Fruit fly (Drosophila melanogaster) whole organism, embryonic: ENCODE data around the gene RpL24-like.

Experiments
- B-H2 ChIP-seq: fragments of 200-800 bp; sonication (Bioruptor generic); optimal IDR thresholded peaks from 2 replicates; lab custom pipeline; 2018; ENCODE audit warnings: missing biosample characterization, mild to moderate bottlenecking, missing genetic modification characterization
- BEAF-32 ChIP-seq: fragments of 200-800 bp; sonication (Bioruptor generic); optimal IDR thresholded peaks from 3 replicates; lab custom pipeline; 2017; ENCODE audit warnings: missing biosample characterization, missing genetic modification characterization, mild to moderate bottlenecking, moderate library complexity, missing genetic modification reagents
- Blimp-1 ChIP-seq: fragments of 200-800 bp; sonication (Bioruptor generic); optimal IDR thresholded peaks from 3 replicates; lab custom pipeline; 2018; ENCODE audit warnings: missing biosample characterization, missing genetic modification characterization, mild to moderate bottlenecking, moderate library complexity, missing genetic modification reagents
- CG10321 ChIP-seq: fragments of 200-800 bp; sonication (Bioruptor generic); IDR thresholded peaks from 2 replicates; pipeline ENCODE4 v1.3.6; 2022; ENCODE audit warnings: missing biosample characterization, missing genetic modification characterization
- CG11456 ChIP-seq: fragments of 200-800 bp; sonication (Bioruptor generic); IDR thresholded peaks from 3 replicates; pipeline ENCODE4 v1.3.6; 2022; ENCODE audit warnings: missing biosample characterization, missing genetic modification characterization
- CG12219 ChIP-seq: fragments of 200-800 bp; sonication (Bioruptor generic); optimal IDR thresholded peaks from 3 replicates; lab custom pipeline; 2018; ENCODE audit warnings: missing biosample characterization, mild to moderate bottlenecking, missing genetic modification characterization
- CG12236 ChIP-seq: fragments of 200-800 bp; sonication (Bioruptor generic); optimal IDR thresholded peaks from 2 replicates; lab custom pipeline; 2016; ENCODE audit warnings: missing biosample characterization, missing genetic modification characterization
- CG12299 ChIP-seq: fragments of 200-800 bp; sonication (Bioruptor generic); optimal IDR thresholded peaks from 2 replicates; lab custom pipeline; 2018; ENCODE audit warnings: missing biosample characterization, mild to moderate bottlenecking, missing genetic modification characterization
- CG15011 ChIP-seq: fragments of 200-800 bp; sonication (Bioruptor generic); optimal IDR thresholded peaks from 3 replicates; lab custom pipeline; 2018; ENCODE audit warnings: missing biosample characterization, mild to moderate bottlenecking, missing genetic modification characterization
- CG16779 ChIP-seq: fragments of 200-800 bp; sonication (Bioruptor generic); IDR thresholded peaks from 2 replicates; pipeline ENCODE4 v1.3.6; 2022; ENCODE audit warnings: missing biosample characterization, missing genetic modification characterization
- CG17361 ChIP-seq: fragments of 200-800 bp; sonication (Bioruptor generic); IDR thresholded peaks from 3 replicates; pipeline ENCODE4 v1.3.6; 2022; ENCODE audit warnings: missing biosample characterization, missing genetic modification characterization
- CG18262 ChIP-seq: fragments of 200-800 bp; optimal IDR thresholded peaks from 3 replicates; lab custom pipeline; 2019; ENCODE audit warnings: missing biosample characterization, mild to moderate bottlenecking, missing genetic modification characterization, moderate library complexity
- CG18764 ChIP-seq: fragments of 200-800 bp; sonication (Bioruptor generic); optimal IDR thresholded peaks from 3 replicates; lab custom pipeline; 2016; ENCODE audit warnings: missing biosample characterization, missing genetic modification characterization
- CG2202 ChIP-seq: fragments of 200-800 bp; sonication (Bioruptor generic); optimal IDR thresholded peaks from 2 replicates; lab custom pipeline; 2018; ENCODE audit warnings: missing biosample characterization, mild to moderate bottlenecking, missing genetic modification characterization
- CG2875 ChIP-seq: fragments of 200-800 bp; sonication (Bioruptor generic); optimal IDR thresholded peaks from 2 replicates; lab custom pipeline; 2017; ENCODE audit warnings: missing biosample characterization, mild to moderate bottlenecking, missing genetic modification characterization, missing genetic modification reagents
- CG31388 ChIP-seq: fragments of 200-800 bp; sonication (Bioruptor generic); optimal IDR thresholded peaks from 2 replicates; lab custom pipeline; 2016; ENCODE audit warnings: missing biosample characterization, missing genetic modification characterization
- CG31441 ChIP-seq: fragments of 200-800 bp; sonication (Bioruptor generic); IDR thresholded peaks from 2 replicates; pipeline ENCODE4 v1.3.6; 2022; ENCODE audit warnings: missing biosample characterization, missing genetic modification characterization
- CG3726 ChIP-seq: fragments of 200-800 bp; sonication (Bioruptor generic); IDR thresholded peaks from 3 replicates; pipeline ENCODE4, ENCODE4 v1.3.6; 2022; ENCODE audit warnings: missing biosample characterization, missing genetic modification characterization
- CG3838 ChIP-seq: fragments of 200-800 bp; sonication (Bioruptor generic); optimal IDR thresholded peaks from 3 replicates; lab custom pipeline; 2016; ENCODE audit warnings: missing biosample characterization, missing genetic modification characterization
- CG6175 ChIP-seq: fragments of 200-800 bp; sonication (Bioruptor generic); IDR thresholded peaks from 3 replicates; pipeline ENCODE4 v1.3.6; 2022; ENCODE audit warnings: missing biosample characterization, missing genetic modification characterization
- CG6683 ChIP-seq: fragments of 200-800 bp; sonication (Bioruptor generic); optimal IDR thresholded peaks from 2 replicates; lab custom pipeline; 2017; ENCODE audit warnings: missing biosample characterization, mild to moderate bottlenecking, missing genetic modification characterization, missing genetic modification reagents
- CG6689 ChIP-seq: fragments of 200-800 bp; sonication (Bioruptor generic); IDR thresholded peaks from 2 replicates; pipeline ENCODE4 v1.3.6; 2022; ENCODE audit warnings: missing biosample characterization, missing genetic modification characterization
- CG7745 ChIP-seq: fragments of 200-800 bp; sonication (Bioruptor generic); optimal IDR thresholded peaks from 2 replicates; lab custom pipeline; 2018; ENCODE audit warnings: missing biosample characterization, mild to moderate bottlenecking, missing genetic modification characterization, moderate library complexity
- Camta ChIP-seq: fragments of 200-800 bp; sonication (Bioruptor generic); optimal IDR thresholded peaks from 2 replicates; lab custom pipeline; 2016; ENCODE audit warnings: missing biosample characterization, missing genetic modification characterization
- D19B ChIP-seq: fragments of 200-800 bp; sonication (Bioruptor generic); optimal IDR thresholded peaks from 2 replicates; lab custom pipeline; 2017; ENCODE audit warnings: missing biosample characterization, mild to moderate bottlenecking, missing genetic modification characterization
- Deaf1 ChIP-seq: fragments of 200-800 bp; optimal IDR thresholded peaks from 3 replicates; lab custom pipeline; 2019; ENCODE audit warnings: missing biosample characterization, mild to moderate bottlenecking, missing genetic modification characterization, moderate library complexity
- E2f1 ChIP-seq: fragments of 200-800 bp; sonication (Bioruptor generic); IDR thresholded peaks from 2 replicates; pipeline ENCODE4 v1.3.6; 2022; ENCODE audit warnings: missing biosample characterization, missing genetic modification characterization
- Fer2 ChIP-seq: fragments of 200-800 bp; sonication (Bioruptor generic); optimal IDR thresholded peaks from 2 replicates; lab custom pipeline; 2018; ENCODE audit warnings: missing biosample characterization, mild to moderate bottlenecking, missing genetic modification characterization, moderate library complexity
- Hey ChIP-seq: fragments of 200-800 bp; sonication (Bioruptor generic); optimal IDR thresholded peaks from 3 replicates; lab custom pipeline; 2018; ENCODE audit warnings: missing biosample characterization, mild to moderate bottlenecking, missing genetic modification characterization
- Hr39 ChIP-seq: fragments of >200 bp; optimal IDR thresholded peaks from 2 replicates; lab custom pipeline; 2017
- Hr78 ChIP-seq, 2 experiments: fragments of 200-800 bp in 1 of 2; fragments of >200 bp in 1 of 2; sonication (Bioruptor generic) in 1 of 2; optimal IDR thresholded peaks; 2 replicates each; lab custom pipeline; 2017 to 2019; ENCODE audit warnings: missing biosample characterization in 2 of 2, missing genetic modification characterization in 2 of 2, mild to moderate bottlenecking in 1 of 2, moderate library complexity in 1 of 2
- Lim3 ChIP-seq: fragments of 200-800 bp; sonication (Bioruptor generic); IDR thresholded peaks from 2 replicates; pipeline ENCODE4 v1.3.6; 2022; ENCODE audit warnings: missing biosample characterization, missing genetic modification characterization
- Sin3A ChIP-seq: fragments of >200 bp; optimal IDR thresholded peaks from 2 replicates; lab custom pipeline; 2018
- amos ChIP-seq: fragments of 200-800 bp; sonication (Bioruptor generic); IDR thresholded peaks from 2 replicates; pipeline ENCODE4 v1.3.6; 2022; ENCODE audit warnings: missing biosample characterization, missing genetic modification characterization; ENCODE audit not compliant: partially characterized antibody
- chn ChIP-seq: fragments of 200-800 bp; sonication (Bioruptor generic); optimal IDR thresholded peaks from 2 replicates; lab custom pipeline; 2016; ENCODE audit warnings: missing biosample characterization, missing genetic modification characterization
- dmrt11E ChIP-seq: fragments of 200-800 bp; sonication (Bioruptor generic); optimal IDR thresholded peaks from 3 replicates; lab custom pipeline; 2018; ENCODE audit warnings: missing biosample characterization, mild to moderate bottlenecking, missing genetic modification characterization, moderate library complexity
- fd102C ChIP-seq: fragments of 200-800 bp; sonication (Bioruptor generic); optimal IDR thresholded peaks from 2 replicates; lab custom pipeline; 2018; ENCODE audit warnings: missing biosample characterization, mild to moderate bottlenecking, missing genetic modification characterization, moderate library complexity
- hb ChIP-seq: fragments of 200-800 bp; sonication (Bioruptor generic); IDR thresholded peaks from 3 replicates; pipeline ENCODE4 v1.3.6; 2022; ENCODE audit warnings: missing biosample characterization, missing genetic modification characterization; ENCODE audit not compliant: partially characterized antibody
- hkb ChIP-seq, 2 experiments: fragments of 200-800 bp in 1 of 2; fragments of >200 bp in 1 of 2; sonication (Bioruptor generic) in 1 of 2; IDR thresholded peaks in 1 of 2; optimal IDR thresholded peaks in 1 of 2; 2 replicates each; pipeline versions ENCODE4 v1.3.6 to Lab custom; 2017 to 2022; ENCODE audit warnings: missing biosample characterization in 1 of 2, missing genetic modification characterization in 1 of 2
- hth ChIP-seq: fragments of >200 bp; optimal IDR thresholded peaks from 2 replicates; lab custom pipeline; 2017; ENCODE audit warnings: inconsistent platforms
- jing ChIP-seq: fragments of 200-800 bp; sonication (Bioruptor generic); optimal IDR thresholded peaks from 2 replicates; lab custom pipeline; 2018; ENCODE audit warnings: missing biosample characterization, mild to moderate bottlenecking, missing genetic modification characterization
- lbe ChIP-seq: fragments of 200-800 bp; sonication (Bioruptor generic); optimal IDR thresholded peaks from 2 replicates; lab custom pipeline; 2016; ENCODE audit warnings: missing biosample characterization, mild to moderate bottlenecking, missing genetic modification characterization
- luna ChIP-seq: fragments of 200-800 bp; sonication (Bioruptor generic); optimal IDR thresholded peaks from 2 replicates; lab custom pipeline; 2016; ENCODE audit warnings: missing biosample characterization, missing genetic modification characterization
- ranshi ChIP-seq: fragments of 200-800 bp; sonication (Bioruptor generic); IDR thresholded peaks from 2 replicates; pipeline ENCODE4 v1.3.6; 2022; ENCODE audit warnings: missing biosample characterization, missing genetic modification characterization
- ro ChIP-seq: fragments of 200-800 bp; sonication (Bioruptor generic); IDR thresholded peaks from 2 replicates; pipeline ENCODE4 v1.3.6; 2022; ENCODE audit warnings: missing biosample characterization, missing genetic modification characterization
- row ChIP-seq: fragments of 200-800 bp; sonication (Bioruptor generic); IDR thresholded peaks from 3 replicates; pipeline ENCODE4 v1.3.6; 2022; ENCODE audit warnings: missing biosample characterization, missing genetic modification characterization
- salm ChIP-seq: fragments of 200-800 bp; sonication (Bioruptor generic); optimal IDR thresholded peaks from 2 replicates; lab custom pipeline; 2018; ENCODE audit warnings: missing biosample characterization, mild to moderate bottlenecking, missing genetic modification characterization
- sisA ChIP-seq: fragments of 200-800 bp; sonication (Bioruptor generic); IDR thresholded peaks from 2 replicates; pipeline ENCODE4 v1.3.6; 2022; ENCODE audit warnings: missing biosample characterization, missing genetic modification characterization
- slbo ChIP-seq: fragments of 200-800 bp; sonication (Bioruptor generic); IDR thresholded peaks from 2 replicates; pipeline ENCODE4 v1.3.6; 2022; ENCODE audit warnings: missing biosample characterization, missing genetic modification characterization
- unpg ChIP-seq: fragments of 200-800 bp; sonication (Bioruptor generic); optimal IDR thresholded peaks from 3 replicates; lab custom pipeline; 2018; ENCODE audit warnings: missing biosample characterization, mild to moderate bottlenecking, missing genetic modification characterization, moderate library complexity
- vvl ChIP-seq: fragments of 200-800 bp; sonication (Bioruptor generic); IDR thresholded peaks from 2 replicates; pipeline ENCODE4 v1.3.6; 2022; ENCODE audit warnings: missing biosample characterization, missing genetic modification characterization

Gene RpL24-like

DNA sequence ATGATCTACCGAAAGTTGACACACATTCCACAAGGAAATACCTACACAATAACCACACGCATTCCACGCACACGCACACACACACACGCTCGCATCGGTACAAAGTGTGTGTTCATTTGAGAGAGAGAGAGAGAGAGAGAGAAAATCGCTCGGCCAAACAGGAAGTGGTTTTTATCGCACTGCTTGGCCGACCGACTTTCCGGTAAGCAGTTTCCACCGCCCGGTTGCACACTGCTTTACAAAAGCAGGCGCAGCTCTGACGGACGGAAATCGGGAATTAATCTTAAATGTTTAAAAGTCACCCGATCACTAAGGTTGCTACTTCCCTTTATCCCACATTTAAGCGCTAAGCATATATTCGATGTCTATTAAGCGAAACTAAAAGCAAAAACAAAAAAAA lies 38.6 kb downstream of the RpL24-like start (continued):
- TF ChIP-seq ranshi (GFP tag; lab: Robert Waterston, UW) (0 out of 2 replicates have a peak, but pooled peaks have one; percentile 61), Deaf1 (no peak), CG2875 (peak; percentile 78), CG6689 (GFP tag; lab: Robert Waterston, UW) (peak; percentile 45; the same call in 1 of the 2 replicates), BEAF-32 (GFP tag; lab: Kevin White, UChicago) (no peak), CG31441 (no peak; the same call in 1 of the 2 replicates), vvl (GFP tag; lab: Robert Waterston, UW) (no peak), unpg (GFP tag; lab: Kevin White, UChicago) (no peak), CG6683 (GFP tag; lab: Kevin White, UChicago) (no peak), CG18764 (GFP tag; lab: Kevin White, UChicago) (peak; percentile 47), hth (no peak), Fer2 (tag; lab: Kevin White, UChicago) (peak; percentile 44), CG3838 (no peak), Blimp-1 (GFP tag; lab: Kevin White, UChicago) (no peak), Hey (peak; percentile 30), hkb (optimal IDR thresholded peaks at IDR 0.05; lab: Kevin White, UChicago) (no peak), hkb (GFP tag; IDR thresholded peaks at IDR 0.05; lab: Robert Waterston, UW) (no peak; the same call in 1 of the 2 replicates), lbe (GFP tag; lab: Kevin White, UChicago) (no peak), dmrt11E (tag; lab: Kevin White, UChicago) (peak; percentile 83), sisA (GFP tag; lab: Robert Waterston, UW) (no peak), Hr39 (lab: Kevin White, UChicago) (no peak), CG16779 (GFP tag; lab: Robert Waterston, UW) (no peak), CG11456 (GFP tag; lab: Robert Waterston, UW) (peak; percentile 76; the same call in 2 of the 3 replicates), B-H2 (no peak), CG12236 (peak; percentile 73), CG6175 (GFP tag; lab: Robert Waterston, UW) (no peak), luna (GFP tag; lab: Kevin White, UChicago) (no peak), CG10321 (peak; percentile 41; the same call in 1 of the 2 replicates), row (GFP tag; lab: Robert Waterston, UW) (no peak), CG2202 (tag; lab: Kevin White, UChicago) (peak; percentile 76), CG7745 (no peak), salm (tag; lab: Kevin White, UChicago) (no peak), Sin3A (lab: Kevin White, UChicago) (no peak), CG3726 (GFP tag; lab: Robert Waterston, UW) (0 out of 3 replicates have a peak, but pooled peaks have one; percentile 38), CG15011 (peak; percentile 42), CG18262 (no peak), chn (peak; percentile 62), D19B (no peak), hb (GFP tag; lab: Robert Waterston, UW) (no peak), E2f1 (GFP tag; lab: Robert Waterston, UW) (no peak; the same call in 1 of the 2 replicates), jing (GFP tag; lab: Kevin White, UChicago) (peak; percentile 42), CG31388 (no peak), Camta (GFP tag; lab: Kevin White, UChicago) (peak; percentile 59), Lim3 (GFP tag; lab: Robert Waterston, UW) (no peak), Hr78 (GFP tag; optimal IDR thresholded peaks at IDR 0.05; lab: Kevin White, UChicago) (no peak), fd102C (peak; percentile 91), slbo (peak; percentile 38; the same call in 1 of the 2 replicates), CG17361 (GFP tag; lab: Robert Waterston, UW) (no peak; the same call in 2 of the 3 replicates), CG12219 (peak; percentile 63), ro (GFP tag; lab: Robert Waterston, UW) (0 out of 2 replicates have a peak, but pooled peaks have one; percentile 37), CG12299 (peak; percentile 20), amos (GFP tag; lab: Robert Waterston, UW) (no peak; the same call in 1 of the 2 replicates)
